Worm (Caenorhabditis elegans): ENCODE results near the gene ZC239.5.
A peak's percentile ranks its signal among the peaks of the same experiment; 100 is the strongest.

ZC239.5 gene

DNA sequence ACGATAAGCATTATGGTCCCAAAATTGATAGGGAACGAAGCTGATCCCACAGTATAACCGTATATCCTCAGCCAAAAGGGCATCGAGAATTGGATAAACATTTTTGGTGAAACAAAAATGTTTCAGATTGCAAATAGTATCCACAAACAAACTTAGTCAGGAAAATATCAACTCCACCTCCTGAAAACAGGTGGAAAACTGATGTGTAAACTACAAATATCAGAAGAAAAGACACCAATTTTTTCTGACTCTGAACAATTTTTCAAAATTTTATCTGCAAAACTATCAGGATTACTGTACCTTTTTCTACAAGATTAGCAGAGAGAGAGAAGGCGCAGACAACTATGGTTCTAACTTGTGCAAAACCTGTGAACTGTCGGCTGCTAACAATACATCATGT, 7.9 kb upstream of the ZC239.5 start, which contains the start of gene sri-53:
TSS of gene sri-53 (minus strand) at position 101 of the 400 bp plus-strand sequence.
- no peak for TF ChIP-seq ZK546.5 (tag; optimal IDR thresholded peaks at IDR 0.05)

DNA sequence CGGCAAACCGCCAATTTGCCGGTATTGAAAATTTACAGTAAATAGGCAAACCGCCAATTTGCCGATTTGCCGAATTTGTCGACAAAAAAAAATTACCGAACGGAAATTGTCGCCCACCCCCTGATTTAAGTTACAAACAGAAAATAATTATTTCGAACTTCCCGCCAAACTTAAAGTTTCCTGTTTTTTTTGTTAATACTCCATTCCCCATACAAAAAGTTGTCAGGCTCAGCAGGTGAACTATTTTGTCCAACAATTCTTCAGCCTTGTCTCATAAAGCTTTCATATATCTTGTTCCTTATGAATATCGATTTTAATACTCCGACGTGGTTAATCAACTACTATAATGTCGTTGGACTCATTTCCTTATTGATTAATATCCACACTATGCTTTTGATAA, 7.0 kb upstream of the ZC239.5 start, which contains the start of gene sri-50:
TSS of gene sri-50 (plus strand) at position 301 of the 400 bp plus-strand sequence.
- TF ChIP-seq mep-1 (tag; optimal IDR thresholded peaks at IDR 0.05) (no peak), nhr-10 (tag; optimal IDR thresholded peaks at IDR 0.05) (no peak), nhr-42 (GFP tag; IDR thresholded peaks at IDR 0.05) (no peak), D1046.2 (GFP tag; IDR thresholded peaks at IDR 0.05) (no peak), lsy-2 (tag; optimal IDR thresholded peaks at IDR 0.05) (no peak), aha-1 (tag) (peak; percentile 5), attf-4 (tag; optimal IDR thresholded peaks at IDR 0.05) (no peak), mdt-29 (GFP tag; IDR thresholded peaks at IDR 0.05) (no peak)

DNA sequence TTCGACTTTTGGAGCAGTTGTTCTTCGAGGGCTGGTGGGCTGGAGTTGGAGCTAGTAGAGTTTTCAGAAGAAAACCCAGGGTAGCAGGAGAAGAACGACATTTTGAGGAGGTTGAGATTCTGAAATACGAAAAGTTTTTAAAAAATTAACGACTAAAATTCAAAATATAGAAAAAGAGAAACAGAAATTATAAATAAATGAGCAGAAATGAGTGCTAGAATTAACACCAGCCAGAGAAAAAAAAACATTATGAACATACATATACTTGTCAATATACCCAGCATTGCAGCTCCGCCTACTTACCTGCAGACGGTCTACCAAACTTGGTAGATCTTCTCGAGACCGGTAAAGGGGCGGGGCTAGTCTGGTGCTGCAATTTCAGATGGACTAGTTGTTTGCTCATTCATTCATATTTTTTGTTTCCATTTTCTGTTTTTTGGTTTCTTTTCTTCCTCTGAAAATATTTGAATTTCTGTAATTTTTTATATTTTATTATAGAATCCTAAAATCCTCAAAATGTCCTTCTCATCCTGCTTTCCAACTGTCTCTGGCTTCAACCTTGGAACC, 4.0 kb upstream of the ZC239.5 start, which contains the start of the genes ZC239.20 and ZC239.21:
TSS of gene ZC239.20 (minus strand) at position 101 of the 567 bp plus-strand sequence.
TSS of gene ZC239.21 (plus strand) at position 517 of the 567 bp plus-strand sequence.
- no peak for TF ChIP-seq jun-1 (tag; optimal IDR thresholded peaks at IDR 0.05)
- no peak for TF ChIP-seq F44E2.7 (GFP tag; IDR thresholded peaks at IDR 0.05)
- TF ChIP-seq egl-27 (tag; optimal IDR thresholded peaks at IDR 0.05) = no peak
- TF ChIP-seq T20F7.1 (GFP tag; optimal IDR thresholded peaks at IDR 0.05) = no peak
- no peak for TF ChIP-seq ztf-11 (tag; optimal IDR thresholded peaks at IDR 0.05)
- TF ChIP-seq tag-97 (GFP tag; IDR thresholded peaks at IDR 0.05) = no peak
- no peak for TF ChIP-seq Y105C5A.15 (GFP tag; IDR thresholded peaks at IDR 0.05)
- TF ChIP-seq cey-2 (tag; optimal IDR thresholded peaks at IDR 0.05; ENCODE audit: borderline replicate concordance, insufficient read depth) = no peak
- TF ChIP-seq hlh-30 (tag; optimal IDR thresholded peaks at IDR 0.05; ENCODE audit: insufficient read depth) = no peak
- TF ChIP-seq aly-2 (tag; optimal IDR thresholded peaks at IDR 0.05) = no peak
- no peak for TF ChIP-seq Y5F2A.4 (GFP tag; optimal IDR thresholded peaks at IDR 0.05)
- TF ChIP-seq fkh-10 (GFP tag; optimal IDR thresholded peaks at IDR 0.05) = no peak
- no peak for TF ChIP-seq ceh-44 (GFP tag; IDR thresholded peaks at IDR 0.05)
- TF ChIP-seq daf-8 (GFP tag; IDR thresholded peaks at IDR 0.05) = no peak

DNA sequence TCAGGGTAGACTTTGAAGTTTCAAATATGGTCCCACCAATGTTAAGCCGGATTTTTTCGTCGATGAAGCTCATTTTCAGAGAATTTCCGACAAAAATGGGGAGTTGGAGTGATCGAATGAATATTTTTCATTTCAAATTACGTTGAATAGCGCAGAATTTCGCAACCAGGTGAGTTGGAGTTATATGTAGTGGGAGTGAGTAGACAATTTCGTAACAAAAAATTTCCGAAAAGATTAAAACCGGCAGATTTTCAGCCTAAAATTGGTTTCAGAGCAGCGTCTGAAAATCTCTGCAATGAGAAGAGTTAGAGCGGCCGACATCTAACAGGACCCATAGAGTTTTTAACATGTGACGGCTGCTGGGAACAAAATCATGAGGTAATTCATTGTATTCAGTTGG, 1.8 kb upstream of the ZC239.5 start, which contains the start of gene sdz-35:
TSS of gene sdz-35 (minus strand) at position 101 of the 400 bp plus-strand sequence.
- TF ChIP-seq php-3 (GFP tag; IDR thresholded peaks at IDR 0.05) = no peak

DNA sequence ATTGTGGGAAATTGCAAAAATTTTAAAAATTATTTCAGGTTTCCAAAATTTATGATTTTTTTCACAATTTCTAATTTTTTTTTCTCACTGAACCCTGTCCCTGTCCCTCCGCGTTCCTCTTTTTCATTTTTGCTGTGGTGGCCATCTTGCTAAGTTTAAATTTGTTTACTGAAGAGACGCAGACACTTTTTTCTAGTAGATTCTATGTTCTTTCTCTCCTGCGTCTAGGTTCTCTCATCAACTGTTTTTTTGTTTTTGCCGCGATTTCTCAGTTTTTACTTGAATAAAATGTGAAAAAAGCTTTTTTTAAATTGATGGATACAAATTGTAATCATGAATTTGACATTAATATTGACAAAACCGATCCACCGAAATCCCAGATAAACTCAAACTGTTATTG, 1.2 kb upstream of the ZC239.5 start, which contains the start of gene ZC239.6:
TSS of gene ZC239.6 (plus strand) at position 381 of the 400 bp plus-strand sequence.
- TF ChIP-seq hlh-30 (tag; optimal IDR thresholded peaks at IDR 0.05; ENCODE audit: insufficient read depth) (peak; percentile 9), unc-39 (tag; optimal IDR thresholded peaks at IDR 0.05) (no peak), Y105C5A.15 (GFP tag; IDR thresholded peaks at IDR 0.05) (no peak), rbr-2 (tag; optimal IDR thresholded peaks at IDR 0.05) (peak; percentile 32), hmg-1.1 (GFP tag; IDR thresholded peaks at IDR 0.05) (0 out of 2 replicates have a peak, but pooled peaks have one; percentile 22), T20F7.1 (GFP tag; optimal IDR thresholded peaks at IDR 0.05) (no peak), ceh-44 (GFP tag; IDR thresholded peaks at IDR 0.05) (no peak), ceh-28 (tag; optimal IDR thresholded peaks at IDR 0.05) (no peak), ztf-7 (tag; optimal IDR thresholded peaks at IDR 0.05) (no peak), hlh-11 (tag; optimal IDR thresholded peaks at IDR 0.05) (peak; percentile 35), daf-16 (GFP tag; optimal IDR thresholded peaks at IDR 0.05) (peak in 1 of 2 experiments; percentile 68), daf-16 (tag; optimal IDR thresholded peaks at IDR 0.05) (no peak), zag-1 (tag; optimal IDR thresholded peaks at IDR 0.05) (no peak), pha-4 (GFP tag; IDR thresholded peaks at IDR 0.05) (no peak), pha-4 (tag; optimal IDR thresholded peaks at IDR 0.05) (peak; percentile 22)
